Fruit fly (Drosophila melanogaster) whole organism, embryonic: Measurements from ENCODE around the gene fru.

Source experiments
- Atf6 ChIP-seq: fragments of 200-800 bp; sonication (Bioruptor generic); IDR thresholded peaks from 2 replicates; pipeline ENCODE4 v1.3.6; 2022; ENCODE audit warnings: missing biosample characterization, missing genetic modification characterization
- Awh ChIP-seq: fragments of 200-800 bp; sonication (Bioruptor generic); IDR thresholded peaks from 2 replicates; pipeline ENCODE4, ENCODE4 v1.3.6; 2022; ENCODE audit warnings: missing biosample characterization, missing genetic modification characterization
- CG11093 ChIP-seq: fragments of 200-800 bp; sonication (Bioruptor generic); IDR thresholded peaks from 3 replicates; pipeline ENCODE4 v1.3.6; 2022; ENCODE audit warnings: missing biosample characterization, missing genetic modification characterization
- CG13123 ChIP-seq: fragments of 200-800 bp; sonication (Bioruptor generic); optimal IDR thresholded peaks from 2 replicates; lab custom pipeline; 2016; ENCODE audit warnings: missing biosample characterization, missing genetic modification characterization
- CG14014 ChIP-seq: fragments of 200-800 bp; sonication (Bioruptor generic); IDR thresholded peaks from 2 replicates; pipeline ENCODE4 v1.3.6; 2022; ENCODE audit warnings: missing biosample characterization, missing genetic modification characterization
- CG14710 ChIP-seq: fragments of 200-800 bp; sonication (Bioruptor generic); optimal IDR thresholded peaks from 3 replicates; lab custom pipeline; 2019; ENCODE audit warnings: missing biosample characterization, mild to moderate bottlenecking, missing genetic modification characterization, moderate library complexity
- CG15479 ChIP-seq: fragments of 200-800 bp; sonication (Bioruptor generic); optimal IDR thresholded peaks from 3 replicates; lab custom pipeline; 2019; ENCODE audit warnings: missing biosample characterization, mild to moderate bottlenecking, missing genetic modification characterization, moderate library complexity
- CG17186 ChIP-seq: fragments of 200-800 bp; sonication (Bioruptor generic); optimal IDR thresholded peaks from 3 replicates; lab custom pipeline; 2017; ENCODE audit warnings: missing biosample characterization, missing genetic modification reagents, missing genetic modification characterization
- CG17829 ChIP-seq: fragments of 200-800 bp; optimal IDR thresholded peaks from 2 replicates; lab custom pipeline; 2019; ENCODE audit warnings: missing biosample characterization, mild to moderate bottlenecking, missing genetic modification characterization, moderate library complexity
- CG2120 ChIP-seq: fragments of 200-800 bp; sonication (Bioruptor generic); optimal IDR thresholded peaks from 3 replicates; lab custom pipeline; 2016; ENCODE audit warnings: missing biosample characterization, missing genetic modification characterization
- CG30431 ChIP-seq: fragments of 200-800 bp; sonication (Bioruptor generic); optimal IDR thresholded peaks from 2 replicates; lab custom pipeline; 2017; ENCODE audit warnings: missing biosample characterization, missing genetic modification characterization
- CG4617 ChIP-seq: fragments of 200-800 bp; sonication (Bioruptor generic); optimal IDR thresholded peaks from 3 replicates; lab custom pipeline; 2016; ENCODE audit warnings: missing biosample characterization, missing genetic modification characterization, borderline replicate concordance
- CG5953 ChIP-seq: fragments of 200-800 bp; sonication (Bioruptor generic); IDR thresholded peaks from 2 replicates; pipeline ENCODE4 v1.3.6; 2022; ENCODE audit warnings: missing biosample characterization, missing genetic modification characterization
- CG6854 ChIP-seq: fragments of 200-800 bp; sonication (Bioruptor generic); optimal IDR thresholded peaks from 3 replicates; lab custom pipeline; 2017; ENCODE audit warnings: missing biosample characterization, mild to moderate bottlenecking, missing genetic modification characterization
- CG7745 ChIP-seq: fragments of 200-800 bp; sonication (Bioruptor generic); optimal IDR thresholded peaks from 2 replicates; lab custom pipeline; 2018; ENCODE audit warnings: missing biosample characterization, mild to moderate bottlenecking, missing genetic modification characterization, moderate library complexity
- CG8478 ChIP-seq: fragments of >200 bp; optimal IDR thresholded peaks from 2 replicates; lab custom pipeline; 2018
- D19B ChIP-seq: fragments of 200-800 bp; sonication (Bioruptor generic); optimal IDR thresholded peaks from 2 replicates; lab custom pipeline; 2017; ENCODE audit warnings: missing biosample characterization, mild to moderate bottlenecking, missing genetic modification characterization
- HLH54F ChIP-seq: fragments of 200-800 bp; sonication (Bioruptor generic); optimal IDR thresholded peaks from 3 replicates; lab custom pipeline; 2016; ENCODE audit warnings: missing biosample characterization, missing genetic modification characterization
- Hr3 ChIP-seq: fragments of 200-800 bp; sonication (Bioruptor generic); optimal IDR thresholded peaks from 3 replicates; lab custom pipeline; 2016; ENCODE audit warnings: missing biosample characterization, missing genetic modification characterization
- MESR4 ChIP-seq: fragments of 200-800 bp; sonication (Bioruptor generic); optimal IDR thresholded peaks from 2 replicates; lab custom pipeline; 2018; ENCODE audit warnings: missing biosample characterization, mild to moderate bottlenecking, missing genetic modification characterization, moderate library complexity
- MTF-1 ChIP-seq: fragments of 200-800 bp; sonication (Bioruptor generic); optimal IDR thresholded peaks from 2 replicates; lab custom pipeline; 2018; ENCODE audit warnings: missing biosample characterization, mild to moderate bottlenecking, missing genetic modification characterization, borderline replicate concordance
- Max ChIP-seq: fragments of 200-800 bp; sonication (Bioruptor generic); optimal IDR thresholded peaks from 2 replicates; lab custom pipeline; 2016; ENCODE audit warnings: missing biosample characterization, mild to moderate bottlenecking, missing genetic modification characterization
- Stat92E ChIP-seq, 3 experiments: fragments of >200 bp in 2 of 3; fragments of 200-800 bp in 1 of 3; sonication (Bioruptor generic) in 1 of 3; optimal IDR thresholded peaks; 2 replicates each; lab custom pipeline; 2017 to 2019; ENCODE audit warnings: missing biosample characterization in 3 of 3, missing genetic modification characterization in 3 of 3, mild to moderate bottlenecking in 1 of 3, moderate library complexity in 1 of 3
- Taf1 ChIP-seq: fragments of 200-800 bp; sonication (Bioruptor generic); IDR thresholded peaks from 2 replicates; pipeline ENCODE4 v1.3.6; 2022; ENCODE audit warnings: missing biosample characterization, missing genetic modification characterization
- Xrp1 ChIP-seq: fragments of 200-800 bp; sonication (Bioruptor generic); IDR thresholded peaks from 2 replicates; pipeline ENCODE4 v1.3.6; 2022; ENCODE audit warnings: missing biosample characterization, missing genetic modification characterization
- al ChIP-seq: fragments of 200-800 bp; sonication (Bioruptor generic); IDR thresholded peaks from 2 replicates; pipeline ENCODE4 v1.3.6; 2022; ENCODE audit warnings: missing biosample characterization, missing genetic modification characterization
- cato ChIP-seq: fragments of 200-800 bp; sonication (Bioruptor generic); optimal IDR thresholded peaks from 2 replicates; lab custom pipeline; 2016; ENCODE audit warnings: missing biosample characterization, missing genetic modification characterization, borderline replicate concordance
- chn ChIP-seq: fragments of 200-800 bp; sonication (Bioruptor generic); optimal IDR thresholded peaks from 2 replicates; lab custom pipeline; 2016; ENCODE audit warnings: missing biosample characterization, missing genetic modification characterization
- croc ChIP-seq: fragments of 200-800 bp; sonication (Bioruptor generic); conservative IDR thresholded peaks from 3 replicates; pipeline ENCODE4 v1.3.6; 2022; ENCODE audit warnings: missing biosample characterization, missing genetic modification characterization
- dm ChIP-seq: fragments of 200-800 bp; sonication (Bioruptor generic); optimal IDR thresholded peaks from 3 replicates; lab custom pipeline; 2016; ENCODE audit warnings: missing biosample characterization, missing genetic modification characterization
- ems ChIP-seq: fragments of 200-800 bp; sonication (Bioruptor generic); optimal IDR thresholded peaks from 3 replicates; lab custom pipeline; 2016; ENCODE audit warnings: missing biosample characterization, missing genetic modification characterization
- gro ChIP-seq: fragments of 200-800 bp; sonication (Bioruptor generic); optimal IDR thresholded peaks from 2 replicates; lab custom pipeline; 2016; ENCODE audit warnings: missing biosample characterization, missing genetic modification characterization
- gsb ChIP-seq: fragments of 200-800 bp; sonication (Bioruptor generic); IDR thresholded peaks from 2 replicates; pipeline ENCODE4 v1.3.6; 2022; ENCODE audit warnings: missing biosample characterization, missing genetic modification characterization
- hb ChIP-seq: fragments of 200-800 bp; sonication (Bioruptor generic); IDR thresholded peaks from 3 replicates; pipeline ENCODE4 v1.3.6; 2022; ENCODE audit warnings: missing biosample characterization, missing genetic modification characterization; ENCODE audit not compliant: partially characterized antibody
- jing ChIP-seq: fragments of 200-800 bp; sonication (Bioruptor generic); optimal IDR thresholded peaks from 2 replicates; lab custom pipeline; 2018; ENCODE audit warnings: missing biosample characterization, mild to moderate bottlenecking, missing genetic modification characterization
- mld ChIP-seq: fragments of 200-800 bp; sonication (Bioruptor generic); IDR thresholded peaks from 3 replicates; pipeline ENCODE4 v1.3.6; 2022; ENCODE audit warnings: missing biosample characterization, missing genetic modification characterization; ENCODE audit not compliant: partially characterized antibody
- pho ChIP-seq: fragments of 200-800 bp; sonication (Bioruptor generic); optimal IDR thresholded peaks from 2 replicates; lab custom pipeline; 2016; ENCODE audit warnings: missing biosample characterization, missing genetic modification characterization
- pnt ChIP-seq: fragments of 200-800 bp; sonication (Bioruptor generic); optimal IDR thresholded peaks from 3 replicates; lab custom pipeline; 2016; ENCODE audit warnings: missing biosample characterization, missing genetic modification characterization
- prd ChIP-seq, 3 experiments: fragments of >200 bp in 2 of 3; fragments of 200-800 bp in 1 of 3; sonication (Bioruptor generic) in 1 of 3; optimal IDR thresholded peaks in 2 of 3; IDR thresholded peaks in 1 of 3; 2 replicates in 2 of 3; 3 replicates in 1 of 3; pipeline versions ENCODE4 v1.3.6 to Lab custom; 2017 to 2022; ENCODE audit warnings: missing biosample characterization in 1 of 3, missing genetic modification characterization in 1 of 3
- ro ChIP-seq: fragments of 200-800 bp; sonication (Bioruptor generic); IDR thresholded peaks from 2 replicates; pipeline ENCODE4 v1.3.6; 2022; ENCODE audit warnings: missing biosample characterization, missing genetic modification characterization
- sc ChIP-seq, 3 experiments: fragments of >200 bp in 2 of 3; fragments of 200-800 bp in 1 of 3; sonication (Bioruptor generic) in 1 of 3; optimal IDR thresholded peaks; 2 replicates in 2 of 3; 3 replicates in 1 of 3; lab custom pipeline; 2017; ENCODE audit warnings: mild to moderate bottlenecking in 1 of 3, missing biosample characterization in 1 of 3, missing genetic modification characterization in 1 of 3, missing genetic modification reagents in 1 of 3
- schlank ChIP-seq: fragments of 200-800 bp; sonication (Bioruptor generic); optimal IDR thresholded peaks from 2 replicates; lab custom pipeline; 2018; ENCODE audit warnings: missing biosample characterization, mild to moderate bottlenecking, missing genetic modification characterization
- scrt ChIP-seq: fragments of 200-800 bp; sonication (Bioruptor generic); optimal IDR thresholded peaks from 2 replicates; lab custom pipeline; 2018; ENCODE audit warnings: missing biosample characterization, mild to moderate bottlenecking, missing genetic modification characterization, moderate library complexity
- sd ChIP-seq: fragments of 200-800 bp; sonication (Bioruptor generic); optimal IDR thresholded peaks from 3 replicates; lab custom pipeline; 2018; ENCODE audit warnings: missing biosample characterization, mild to moderate bottlenecking, missing genetic modification characterization, moderate library complexity
- seq ChIP-seq: fragments of 200-800 bp; sonication (Bioruptor generic); IDR thresholded peaks from 2 replicates; pipeline ENCODE4 v1.3.6; 2022; ENCODE audit warnings: missing biosample characterization, missing genetic modification characterization
- tin ChIP-seq: fragments of 200-800 bp; sonication (Bioruptor generic); optimal IDR thresholded peaks from 3 replicates; lab custom pipeline; 2016; ENCODE audit warnings: missing biosample characterization, missing genetic modification characterization
- unpg ChIP-seq: fragments of 200-800 bp; sonication (Bioruptor generic); optimal IDR thresholded peaks from 3 replicates; lab custom pipeline; 2018; ENCODE audit warnings: missing biosample characterization, mild to moderate bottlenecking, missing genetic modification characterization, moderate library complexity
- vvl ChIP-seq: fragments of 200-800 bp; sonication (Bioruptor generic); IDR thresholded peaks from 2 replicates; pipeline ENCODE4 v1.3.6; 2022; ENCODE audit warnings: missing biosample characterization, missing genetic modification characterization
- wek ChIP-seq: fragments of 200-800 bp; sonication (Bioruptor generic); optimal IDR thresholded peaks from 3 replicates; lab custom pipeline; 2018; ENCODE audit warnings: missing biosample characterization, mild to moderate bottlenecking, missing genetic modification characterization, moderate library complexity

The fru gene

DNA sequence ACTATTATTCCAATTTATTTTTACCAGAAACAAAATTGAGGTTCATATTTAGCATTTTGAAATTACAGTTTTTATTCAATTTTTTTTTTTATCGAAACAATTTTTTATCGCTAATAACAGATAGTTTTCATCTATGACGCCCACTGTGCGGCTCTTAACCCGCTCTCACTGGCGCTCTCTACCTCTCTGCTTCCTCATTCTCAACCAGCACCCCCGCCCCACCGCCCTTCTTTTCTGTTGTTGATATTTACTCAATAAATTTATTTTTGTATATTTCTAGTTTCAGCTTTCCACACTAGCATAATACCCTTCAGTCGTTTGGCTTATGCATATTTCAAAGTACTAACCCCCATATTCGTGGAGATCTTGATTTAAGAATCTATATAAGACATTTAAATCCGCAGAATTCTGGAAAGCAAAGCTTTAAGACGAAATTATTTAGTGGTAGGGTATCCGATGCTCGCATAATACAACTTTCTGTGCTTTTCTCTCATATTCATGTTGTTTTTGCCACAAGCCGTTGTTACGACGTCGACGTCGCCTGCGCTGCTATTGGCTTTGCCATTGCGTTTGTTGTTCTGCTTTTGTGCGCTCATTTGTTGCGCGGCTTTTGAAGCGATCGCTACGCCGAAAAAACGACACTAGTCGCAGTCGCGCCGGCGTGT lies 38.6 kb upstream of the fru start (continued):
- TF ChIP-seq CG2120 (GFP tag; lab: Kevin White, UChicago), result peak; percentile 98
- TF ChIP-seq mld (GFP tag; lab: Robert Waterston, UW), result no peak
- TF ChIP-seq CG14014 (GFP tag; lab: Robert Waterston, UW), result peak; percentile 91
- peak; percentile 97 for TF ChIP-seq cato (GFP tag; lab: Kevin White, UChicago)
- TF ChIP-seq MESR4, result peak; percentile 51
- TF ChIP-seq sc (optimal IDR thresholded peaks at IDR 0.05; lab: Kevin White, UChicago), result no peak
- peak; percentile 98 for TF ChIP-seq sc (GFP tag; optimal IDR thresholded peaks at IDR 0.05; lab: Kevin White, UChicago)
- TF ChIP-seq sd, result peak; percentile 95
- TF ChIP-seq Xrp1 (GFP tag; lab: Robert Waterston, UW), result peak; percentile 96
- peak; percentile 87 for TF ChIP-seq schlank (tag; lab: Kevin White, UChicago)
- TF ChIP-seq scrt (GFP tag; lab: Kevin White, UChicago), result peak; percentile 93
- TF ChIP-seq pnt (GFP tag; lab: Kevin White, UChicago), result peak; percentile 94
- TF ChIP-seq CG7745 (tag; lab: Kevin White, UChicago), result peak; percentile 84
- TF ChIP-seq CG17829 (tag; lab: Kevin White, UChicago), result peak; percentile 98
- TF ChIP-seq CG6854, result peak; percentile 93
- peak; percentile 95 for TF ChIP-seq CG30431 (GFP tag; lab: Kevin White, UChicago)
- peak; percentile 96 for TF ChIP-seq CG13123
- peak; percentile 95 for TF ChIP-seq tin (GFP tag; lab: Kevin White, UChicago)
- peak; percentile 94 for TF ChIP-seq al (GFP tag; lab: Robert Waterston, UW)
- TF ChIP-seq CG15479 (GFP tag; lab: Kevin White, UChicago), result no peak
- TF ChIP-seq Stat92E (GFP tag; optimal IDR thresholded peaks at IDR 0.05; lab: Kevin White, UChicago), result peak in 1 of 3 experiments; percentile 94
- peak; percentile 97 for TF ChIP-seq Max (GFP tag; lab: Kevin White, UChicago)
- peak; percentile 97 for TF ChIP-seq gro (GFP tag; lab: Kevin White, UChicago)
- peak; percentile 95 for TF ChIP-seq gsb
- TF ChIP-seq unpg, result peak; percentile 95
- peak; percentile 97 for TF ChIP-seq CG14710 (tag; lab: Kevin White, UChicago)
- TF ChIP-seq CG17186 (GFP tag; lab: Kevin White, UChicago), result peak; percentile 88
- TF ChIP-seq ems (GFP tag; lab: Kevin White, UChicago), result peak; percentile 97
- peak; percentile 97 for TF ChIP-seq chn (GFP tag; lab: Kevin White, UChicago)
- peak; percentile 94 for TF ChIP-seq CG4617 (GFP tag; lab: Kevin White, UChicago)
- TF ChIP-seq Hr3 (GFP tag; lab: Kevin White, UChicago), result peak; percentile 97
- TF ChIP-seq Taf1, result peak; percentile 79
- TF ChIP-seq vvl (GFP tag; lab: Robert Waterston, UW), result peak; percentile 98
- peak; percentile 95 for TF ChIP-seq Awh (GFP tag; lab: Robert Waterston, UW)
- peak; percentile 94 for TF ChIP-seq MTF-1 (GFP tag; lab: Kevin White, UChicago)
- no peak for TF ChIP-seq CG8478 (lab: Kevin White, UChicago)
- TF ChIP-seq ro (GFP tag; lab: Robert Waterston, UW), result peak; percentile 88
- TF ChIP-seq pho (GFP tag; lab: Kevin White, UChicago), result peak; percentile 97
- peak; percentile 97 for TF ChIP-seq seq (GFP tag; lab: Robert Waterston, UW)
- TF ChIP-seq jing, result peak; percentile 94
- TF ChIP-seq CG11093 (GFP tag; lab: Robert Waterston, UW), result peak; percentile 95
- peak; percentile 97 for TF ChIP-seq HLH54F
- peak; percentile 75 for TF ChIP-seq CG5953 (GFP tag; lab: Robert Waterston, UW)
- peak; percentile 88 for TF ChIP-seq dm (GFP tag; lab: Kevin White, UChicago)
- peak; percentile 90 for TF ChIP-seq D19B (GFP tag; lab: Kevin White, UChicago)
- TF ChIP-seq Atf6 (GFP tag; lab: Robert Waterston, UW), result peak; percentile 96
- peak; percentile 95 for TF ChIP-seq croc (GFP tag; lab: Robert Waterston, UW)
- peak; percentile 88 for TF ChIP-seq wek
- TF ChIP-seq prd (optimal IDR thresholded peaks at IDR 0.05; lab: Kevin White, UChicago), result no peak
- peak; percentile 96 for TF ChIP-seq prd (GFP tag; IDR thresholded peaks at IDR 0.05; lab: Robert Waterston, UW)
- TF ChIP-seq hb, result no peak
